Worm (Caenorhabditis elegans): ENCODE data around the gene nprl-3.

nprl-3 gene

DNA sequence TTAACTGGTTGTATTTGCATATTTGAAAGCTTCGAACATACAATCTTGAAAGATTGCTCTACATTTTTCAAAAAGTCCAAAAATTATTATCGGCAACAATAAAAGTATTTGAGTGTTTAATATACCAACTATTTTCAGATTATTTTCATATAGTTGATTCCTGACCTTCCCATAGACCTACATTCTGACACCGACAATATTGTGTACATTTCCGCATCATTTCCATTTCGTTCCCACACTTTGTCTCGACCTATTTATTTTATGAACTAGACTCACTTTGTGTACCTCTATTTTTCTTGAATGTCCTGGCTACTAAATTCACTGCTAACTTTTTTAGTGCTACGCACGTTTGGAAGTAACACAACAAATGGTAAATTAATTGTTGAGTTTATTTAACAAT, 45.1 kb downstream of the nprl-3 start, which contains the start of gene lgc-5:
Gene lgc-5, plus strand, starts transcription at position 301 of the 400 bp plus-strand sequence.
- TF ChIP-seq ztf-29 (GFP tag; IDR thresholded peaks at IDR 0.05) (no peak), T22C8.4 (GFP tag; IDR thresholded peaks at IDR 0.05) (no peak), med-1 (GFP tag; optimal IDR thresholded peaks at IDR 0.05; ENCODE audit: insufficient read depth) (no peak), ref-1 (GFP tag; conservative IDR thresholded peaks at IDR 0.05) (no peak), tab-1 (GFP tag; IDR thresholded peaks at IDR 0.05) (no peak)

DNA sequence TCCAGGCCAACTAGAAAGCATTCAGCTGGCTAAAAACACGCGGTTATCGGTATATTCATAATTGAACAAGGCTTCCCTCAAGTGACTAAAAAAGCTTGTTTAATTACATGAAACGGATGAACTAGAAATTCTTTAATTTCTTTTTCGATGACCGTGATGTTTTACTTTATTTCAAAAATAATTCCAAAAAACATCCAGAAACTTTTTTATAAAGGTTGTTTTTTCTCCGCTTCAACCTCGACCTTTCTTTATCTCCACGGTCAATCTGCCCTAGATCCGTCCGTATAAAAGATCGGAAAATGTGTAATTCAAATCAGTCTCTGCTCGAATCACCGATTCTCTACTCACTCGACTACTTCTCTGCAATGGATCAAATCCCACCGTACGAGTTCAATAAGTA, 48.2 kb downstream of the nprl-3 start, which contains the start of gene F17E9.5:
Gene F17E9.5, plus strand, starts transcription at position 301 of the 400 bp plus-strand sequence.
- TF ChIP-seq ref-1 (GFP tag; conservative IDR thresholded peaks at IDR 0.05) (no peak), ztf-29 (GFP tag; IDR thresholded peaks at IDR 0.05) (no peak), flt-1 (GFP tag; IDR thresholded peaks at IDR 0.05) (no peak), ztf-23 (GFP tag; IDR thresholded peaks at IDR 0.05) (no peak), med-1 (GFP tag; optimal IDR thresholded peaks at IDR 0.05; ENCODE audit: insufficient read depth) (no peak), tab-1 (GFP tag; IDR thresholded peaks at IDR 0.05) (no peak)

DNA sequence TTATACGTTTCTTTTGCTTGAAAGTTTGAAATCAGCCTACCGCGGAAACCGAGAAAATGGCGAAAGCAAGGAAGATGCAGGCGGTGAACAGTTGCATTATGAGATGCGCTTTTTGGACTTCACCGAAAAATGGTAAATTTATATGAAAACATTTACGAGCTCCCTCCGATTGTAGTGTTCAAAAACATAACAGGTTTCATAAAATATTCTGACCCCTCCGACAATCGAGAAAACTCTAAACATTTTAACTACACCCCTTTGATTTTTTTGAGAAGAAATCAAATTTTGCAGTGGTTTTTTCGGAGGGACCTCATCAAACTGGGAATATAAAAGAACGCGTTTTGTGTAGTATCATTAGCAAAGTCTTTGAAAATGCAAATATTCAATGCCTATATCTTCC, 49.8 kb downstream of the nprl-3 start, which contains the start of the genes F17E9.18 and F17E9.15:
Gene F17E9.18, minus strand, starts transcription at position 101 of the 400 bp plus-strand sequence.
Gene F17E9.15, plus strand, starts transcription at position 368 of the 400 bp plus-strand sequence.
- no peak for TF ChIP-seq flt-1 (GFP tag; IDR thresholded peaks at IDR 0.05)
- TF ChIP-seq ztf-29 (GFP tag; IDR thresholded peaks at IDR 0.05), result no peak

DNA sequence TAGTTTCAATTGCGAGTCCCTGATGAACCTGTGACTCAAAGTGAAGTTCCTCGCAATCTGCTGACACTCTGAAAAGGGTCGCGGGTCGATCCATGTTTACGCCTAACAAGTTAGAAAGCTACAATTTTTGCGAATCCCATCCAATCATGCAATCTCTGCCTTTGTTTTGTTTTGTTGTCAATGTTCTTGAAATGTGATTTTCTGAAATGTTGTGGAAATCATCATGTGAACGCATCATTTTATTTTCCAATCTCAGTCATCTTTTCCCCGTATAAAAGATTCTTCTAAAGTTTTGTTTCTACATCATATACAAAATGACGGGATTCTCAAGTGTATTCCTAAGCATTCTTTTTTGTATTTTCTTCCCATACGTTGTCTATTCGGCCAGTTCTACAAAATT, 50.8 kb downstream of the nprl-3 start, which contains the start of gene F17E9.4:
Gene F17E9.4, plus strand, starts transcription at position 301 of the 400 bp plus-strand sequence.
- no peak for TF ChIP-seq ztf-29 (GFP tag; IDR thresholded peaks at IDR 0.05)
- TF ChIP-seq med-1 (GFP tag; optimal IDR thresholded peaks at IDR 0.05; ENCODE audit: insufficient read depth), result no peak
- TF ChIP-seq T22C8.4 (GFP tag; IDR thresholded peaks at IDR 0.05), result no peak
- TF ChIP-seq klf-2 (GFP tag; conservative IDR thresholded peaks at IDR 0.05), result no peak
- no peak for TF ChIP-seq ref-1 (GFP tag; conservative IDR thresholded peaks at IDR 0.05)
- no peak for TF ChIP-seq ztf-23 (GFP tag; IDR thresholded peaks at IDR 0.05)
- no peak for TF ChIP-seq tab-1 (GFP tag; IDR thresholded peaks at IDR 0.05)
- no peak for TF ChIP-seq cog-1 (tag; optimal IDR thresholded peaks at IDR 0.05)
- no peak for TF ChIP-seq flt-1 (GFP tag; IDR thresholded peaks at IDR 0.05)
